Fruit fly (Drosophila melanogaster) whole organism, adult: ENCODE results near the gene CG32756.

Source experiments
- CG11617 ChIP-seq: fragments of 200-800 bp; sonication (Bioruptor generic); optimal IDR thresholded peaks from 2 replicates; lab custom pipeline; 2017; ENCODE audit warnings: mild to moderate bottlenecking, missing biosample characterization, missing genetic modification reagents, missing genetic modification characterization
- CG12768 ChIP-seq: fragments of 200-800 bp; sonication (Bioruptor generic); optimal IDR thresholded peaks from 2 replicates; lab custom pipeline; 2017; ENCODE audit warnings: missing biosample characterization, missing genetic modification characterization, mild to moderate bottlenecking, moderate library complexity, missing genetic modification reagents
- CG14711 ChIP-seq: fragments of 200-800 bp; sonication (Bioruptor generic); optimal IDR thresholded peaks from 2 replicates; lab custom pipeline; 2018; ENCODE audit warnings: missing biosample characterization, mild to moderate bottlenecking, missing genetic modification characterization, moderate library complexity
- CG1620 ChIP-seq: fragments of 200-800 bp; sonication (Bioruptor generic); optimal IDR thresholded peaks from 2 replicates; lab custom pipeline; 2016; ENCODE audit warnings: missing biosample characterization, missing genetic modification characterization
- CG33017 ChIP-seq: fragments of 200-800 bp; sonication (Bioruptor generic); optimal IDR thresholded peaks from 2 replicates; lab custom pipeline; 2018; ENCODE audit warnings: missing biosample characterization, mild to moderate bottlenecking, missing genetic modification characterization, moderate library complexity
- CG5204 ChIP-seq: fragments of 200-800 bp; sonication (Bioruptor generic); optimal IDR thresholded peaks from 2 replicates; lab custom pipeline; 2016; ENCODE audit warnings: missing biosample characterization, missing genetic modification characterization
- CG7045 ChIP-seq: fragments of 200-800 bp; sonication (Bioruptor generic); optimal IDR thresholded peaks from 2 replicates; lab custom pipeline; 2017; ENCODE audit warnings: missing biosample characterization, mild to moderate bottlenecking, missing genetic modification characterization
- CG7101 ChIP-seq: fragments of 200-800 bp; sonication (Bioruptor generic); optimal IDR thresholded peaks from 2 replicates; lab custom pipeline; 2018; ENCODE audit warnings: missing biosample characterization, mild to moderate bottlenecking, missing genetic modification characterization, moderate library complexity
- Clk ChIP-seq: fragments of 200-800 bp; sonication (Bioruptor generic); optimal IDR thresholded peaks from 2 replicates; lab custom pipeline; 2017; ENCODE audit warnings: missing biosample characterization, missing genetic modification characterization
- Crg-1 ChIP-seq: fragments of 200-800 bp; sonication (Bioruptor generic); optimal IDR thresholded peaks from 2 replicates; lab custom pipeline; 2016; ENCODE audit warnings: missing biosample characterization, missing genetic modification characterization
- Hr96 ChIP-seq: fragments of 200-800 bp; sonication (Bioruptor generic); optimal IDR thresholded peaks from 2 replicates; lab custom pipeline; 2016; ENCODE audit warnings: missing biosample characterization, missing genetic modification characterization
- Mnt ChIP-seq: fragments of 200-800 bp; sonication (Bioruptor generic); optimal IDR thresholded peaks from 2 replicates; lab custom pipeline; 2016; ENCODE audit warnings: missing biosample characterization, mild to moderate bottlenecking, missing genetic modification characterization
- bab1 ChIP-seq: fragments of 200-800 bp; sonication (Bioruptor generic); optimal IDR thresholded peaks from 3 replicates; lab custom pipeline; 2019; ENCODE audit warnings: missing biosample characterization, mild to moderate bottlenecking, missing genetic modification characterization, moderate library complexity
- cic ChIP-seq: fragments of 200-800 bp; sonication (Bioruptor generic); optimal IDR thresholded peaks from 2 replicates; lab custom pipeline; 2017; ENCODE audit warnings: missing biosample characterization, mild to moderate bottlenecking, missing genetic modification characterization, moderate library complexity
- cnc ChIP-seq, 2 experiments: fragments of >200 bp; optimal IDR thresholded peaks; 2 replicates each; lab custom pipeline; 2017
- kay ChIP-seq: fragments of 200-800 bp; sonication (Bioruptor generic); peaks from one replicate; lab custom pipeline; 2016; ENCODE audit warnings: missing biosample characterization, missing genetic modification characterization, borderline replicate concordance
- ovo ChIP-seq: fragments of 200-800 bp; sonication (Bioruptor generic); optimal IDR thresholded peaks from 2 replicates; lab custom pipeline; 2016; ENCODE audit warnings: missing biosample characterization, missing genetic modification characterization
- pad ChIP-seq: fragments of 200-800 bp; sonication (Bioruptor generic); optimal IDR thresholded peaks from 3 replicates; lab custom pipeline; 2017; ENCODE audit warnings: missing biosample characterization, missing genetic modification characterization, mild to moderate bottlenecking, moderate library complexity, missing genetic modification reagents
- tj ChIP-seq: fragments of 200-800 bp; sonication (Bioruptor generic); optimal IDR thresholded peaks from 3 replicates; lab custom pipeline; 2017; ENCODE audit warnings: missing biosample characterization, mild to moderate bottlenecking, missing genetic modification characterization, moderate library complexity
- toe ChIP-seq: fragments of 200-800 bp; sonication (Bioruptor generic); optimal IDR thresholded peaks from 2 replicates; lab custom pipeline; 2016; ENCODE audit warnings: missing biosample characterization, missing genetic modification characterization

The CG32756 gene

dm6 chrX:5900146-5901093 is 45.1 kb upstream of the CG32756 start, which contains the start of gene Act5C:
Act5C (plus strand) TSS chrX:5900861.
- peak; percentile 32 for TF ChIP-seq CG7045 (GFP tag; lab: Kevin White, UChicago)
- no peak for TF ChIP-seq kay (GFP tag; lab: Kevin White, UChicago)
- peak; percentile 68 for TF ChIP-seq Hr96 (GFP tag; lab: Kevin White, UChicago)
- TF ChIP-seq pad (GFP tag; lab: Kevin White, UChicago): peak; percentile 65
- TF ChIP-seq CG12768 (GFP tag; lab: Kevin White, UChicago): peak; percentile 58
- peak; percentile 70 for TF ChIP-seq CG33017 (tag; lab: Kevin White, UChicago)
- peak; percentile 93 for TF ChIP-seq ovo
- TF ChIP-seq Mnt (GFP tag; lab: Kevin White, UChicago): peak; percentile 30
- TF ChIP-seq CG11617 (GFP tag; lab: Kevin White, UChicago): peak; percentile 63
- peak; percentile 46 for TF ChIP-seq CG1620 (GFP tag; lab: Kevin White, UChicago)
- no peak for TF ChIP-seq cic (GFP tag; lab: Kevin White, UChicago)
- TF ChIP-seq CG14711: peak; percentile 84
- TF ChIP-seq CG5204 (GFP tag; lab: Kevin White, UChicago): peak; percentile 71
- peak; percentile 87 for TF ChIP-seq CG7101
- peak; percentile 93 for TF ChIP-seq bab1
- peak; percentile 33 for TF ChIP-seq Clk (GFP tag; lab: Kevin White, UChicago)
- peak; percentile 44 for TF ChIP-seq toe
- TF ChIP-seq tj (GFP tag; lab: Kevin White, UChicago): peak; percentile 42
- peak; percentile 29 for TF ChIP-seq Crg-1 (GFP tag; lab: Kevin White, UChicago)
- TF ChIP-seq cnc (optimal IDR thresholded peaks at IDR 0.05; lab: Kevin White, UChicago): no peak

- TF ChIP-seq toe (no peak), CG14711 (peak; percentile 1), Clk (GFP tag; lab: Kevin White, UChicago) (no peak), CG7045 (GFP tag; lab: Kevin White, UChicago) (no peak), cic (GFP tag; lab: Kevin White, UChicago) (peak; percentile 80), bab1 (peak; percentile 66), Crg-1 (GFP tag; lab: Kevin White, UChicago) (peak; percentile 46), CG7101 (peak; percentile 47), CG12768 (GFP tag; lab: Kevin White, UChicago) (peak; percentile 45), kay (GFP tag; lab: Kevin White, UChicago) (no peak), CG1620 (GFP tag; lab: Kevin White, UChicago) (peak; percentile 26), pad (GFP tag; lab: Kevin White, UChicago) (peak; percentile 89), Mnt (GFP tag; lab: Kevin White, UChicago) (peak; percentile 74), CG5204 (GFP tag; lab: Kevin White, UChicago) (no peak), Hr96 (GFP tag; lab: Kevin White, UChicago) (peak; percentile 48), cnc (optimal IDR thresholded peaks at IDR 0.05; lab: Kevin White, UChicago) (no peak), tj (GFP tag; lab: Kevin White, UChicago) (peak; percentile 87), CG11617 (GFP tag; lab: Kevin White, UChicago) (peak; percentile 50), ovo (peak; percentile 80), CG33017 (tag; lab: Kevin White, UChicago) (peak; percentile 18)
Measured at dm6 chrX:5901628-5902213, 43.8 kb upstream of the CG32756 start.

- TF ChIP-seq CG7101: no peak
- TF ChIP-seq CG11617 (GFP tag; lab: Kevin White, UChicago): no peak
- no peak for TF ChIP-seq Clk (GFP tag; lab: Kevin White, UChicago)
Measured at dm6 chrX:5902701-5903100, 42.8 kb upstream of the CG32756 start.

- no peak for TF ChIP-seq Clk (GFP tag; lab: Kevin White, UChicago)
- TF ChIP-seq cic (GFP tag; lab: Kevin White, UChicago): peak; percentile 71
- TF ChIP-seq CG14711: no peak
- TF ChIP-seq Mnt (GFP tag; lab: Kevin White, UChicago): peak; percentile 71
- TF ChIP-seq tj (GFP tag; lab: Kevin White, UChicago): peak; percentile 73
- TF ChIP-seq CG12768 (GFP tag; lab: Kevin White, UChicago): no peak
- TF ChIP-seq ovo: peak; percentile 98
- no peak for TF ChIP-seq CG5204 (GFP tag; lab: Kevin White, UChicago)
- no peak for TF ChIP-seq toe
Measured at dm6 chrX:5904377-5905085, 41.0 kb upstream of the CG32756 start.

dm6 chrX:5905086-5905400 is 40.4 kb upstream of the CG32756 start:
- no peak for TF ChIP-seq cnc (optimal IDR thresholded peaks at IDR 0.05; lab: Kevin White, UChicago)

- TF ChIP-seq CG12768 (GFP tag; lab: Kevin White, UChicago) (no peak), Mnt (GFP tag; lab: Kevin White, UChicago) (no peak), ovo (no peak), Clk (GFP tag; lab: Kevin White, UChicago) (no peak), CG5204 (GFP tag; lab: Kevin White, UChicago) (no peak), kay (GFP tag; lab: Kevin White, UChicago) (no peak)
Measured at dm6 chrX:5905446-5905845, 40.0 kb upstream of the CG32756 start, which contains the start of gene CG4020. CG4020 (plus strand) TSS chrX:5905746.
